Fruit fly (Drosophila melanogaster): Measurements from ENCODE around the gene CG33647.

Gene CG33647

dm6 chr3L:19236060-19236459 lies at the start of gene CG33647:
Gene CG33647 (plus strand): TSS chr3L:19236360.
- TF ChIP-seq Myc (optimal IDR thresholded peaks at IDR 0.05) (no peak), h (optimal IDR thresholded peaks at IDR 0.05) (no peak), Sin3A (optimal IDR thresholded peaks at IDR 0.05) (no peak), insv (optimal IDR thresholded peaks at IDR 0.05) (no peak), ttk (optimal IDR thresholded peaks at IDR 0.05) (no peak), psq (optimal IDR thresholded peaks at IDR 0.05) (no peak)

dm6 chr3L:19187478-19187877 lies 48.7 kb upstream of the CG33647 start:
- no peak for TF ChIP-seq Myc (optimal IDR thresholded peaks at IDR 0.05)
- TF ChIP-seq insv (optimal IDR thresholded peaks at IDR 0.05): no peak
- no peak for TF ChIP-seq Sin3A (optimal IDR thresholded peaks at IDR 0.05)
- TF ChIP-seq psq (optimal IDR thresholded peaks at IDR 0.05): no peak
- TF ChIP-seq ttk (optimal IDR thresholded peaks at IDR 0.05): no peak

dm6 chr3L:19188369-19189121 lies 47.6 kb upstream of the CG33647 start:
- no peak for TF ChIP-seq insv (optimal IDR thresholded peaks at IDR 0.05)
- no peak for TF ChIP-seq Myc (optimal IDR thresholded peaks at IDR 0.05)
- TF ChIP-seq Sin3A (optimal IDR thresholded peaks at IDR 0.05): no peak
- no peak for TF ChIP-seq ttk (optimal IDR thresholded peaks at IDR 0.05)
- no peak for TF ChIP-seq h (optimal IDR thresholded peaks at IDR 0.05)
- no peak for TF ChIP-seq psq (optimal IDR thresholded peaks at IDR 0.05)

- TF ChIP-seq psq (optimal IDR thresholded peaks at IDR 0.05) (no peak), h (optimal IDR thresholded peaks at IDR 0.05) (no peak), insv (optimal IDR thresholded peaks at IDR 0.05) (no peak), Myc (optimal IDR thresholded peaks at IDR 0.05) (no peak), Sin3A (optimal IDR thresholded peaks at IDR 0.05) (no peak), ttk (optimal IDR thresholded peaks at IDR 0.05) (no peak)
Observed at dm6 chr3L:19190198-19190597, 46.0 kb upstream of the CG33647 start.

- TF ChIP-seq Sin3A (optimal IDR thresholded peaks at IDR 0.05) (no peak), ttk (optimal IDR thresholded peaks at IDR 0.05) (no peak), insv (optimal IDR thresholded peaks at IDR 0.05) (no peak), psq (optimal IDR thresholded peaks at IDR 0.05) (no peak), Myc (optimal IDR thresholded peaks at IDR 0.05) (no peak), h (optimal IDR thresholded peaks at IDR 0.05) (no peak)
Observed at dm6 chr3L:19190791-19191190, 45.4 kb upstream of the CG33647 start.

dm6 chr3L:19191874-19192631 lies 44.1 kb upstream of the CG33647 start:
- no peak for TF ChIP-seq Myc (optimal IDR thresholded peaks at IDR 0.05)
- no peak for TF ChIP-seq h (optimal IDR thresholded peaks at IDR 0.05)
- TF ChIP-seq psq (optimal IDR thresholded peaks at IDR 0.05): no peak
- no peak for TF ChIP-seq insv (optimal IDR thresholded peaks at IDR 0.05)
- TF ChIP-seq ttk (optimal IDR thresholded peaks at IDR 0.05): no peak

- TF ChIP-seq h (optimal IDR thresholded peaks at IDR 0.05) (no peak), Sin3A (optimal IDR thresholded peaks at IDR 0.05) (no peak), Myc (optimal IDR thresholded peaks at IDR 0.05) (no peak), insv (optimal IDR thresholded peaks at IDR 0.05) (no peak)
Observed at dm6 chr3L:19193154-19193553, 43.0 kb upstream of the CG33647 start.

dm6 chr3L:19194066-19194683 lies 42.0 kb upstream of the CG33647 start:
- TF ChIP-seq insv (optimal IDR thresholded peaks at IDR 0.05) (no peak), h (optimal IDR thresholded peaks at IDR 0.05) (no peak), ttk (optimal IDR thresholded peaks at IDR 0.05) (no peak), Sin3A (optimal IDR thresholded peaks at IDR 0.05) (no peak), psq (optimal IDR thresholded peaks at IDR 0.05) (no peak), Myc (optimal IDR thresholded peaks at IDR 0.05) (no peak)

- no peak for TF ChIP-seq insv (optimal IDR thresholded peaks at IDR 0.05)
- no peak for TF ChIP-seq ttk (optimal IDR thresholded peaks at IDR 0.05)
- TF ChIP-seq h (optimal IDR thresholded peaks at IDR 0.05): no peak
- no peak for TF ChIP-seq psq (optimal IDR thresholded peaks at IDR 0.05)
- no peak for TF ChIP-seq Sin3A (optimal IDR thresholded peaks at IDR 0.05)
- TF ChIP-seq Myc (optimal IDR thresholded peaks at IDR 0.05): no peak
Observed at dm6 chr3L:19196112-19196511, 40.0 kb upstream of the CG33647 start.

dm6 chr3L:19196654-19197053 lies 39.5 kb upstream of the CG33647 start:
- TF ChIP-seq h (optimal IDR thresholded peaks at IDR 0.05) (no peak), Myc (optimal IDR thresholded peaks at IDR 0.05) (no peak), Sin3A (optimal IDR thresholded peaks at IDR 0.05) (no peak)

dm6 chr3L:19197321-19197720 lies 38.8 kb upstream of the CG33647 start:
- TF ChIP-seq ttk (optimal IDR thresholded peaks at IDR 0.05) (no peak), insv (optimal IDR thresholded peaks at IDR 0.05) (no peak), psq (optimal IDR thresholded peaks at IDR 0.05) (no peak), Myc (optimal IDR thresholded peaks at IDR 0.05) (no peak), Sin3A (optimal IDR thresholded peaks at IDR 0.05) (no peak), h (optimal IDR thresholded peaks at IDR 0.05) (no peak)

dm6 chr3L:19198772-19199171 lies 37.4 kb upstream of the CG33647 start:
- TF ChIP-seq Sin3A (optimal IDR thresholded peaks at IDR 0.05) (no peak), ttk (optimal IDR thresholded peaks at IDR 0.05) (no peak), insv (optimal IDR thresholded peaks at IDR 0.05) (no peak), h (optimal IDR thresholded peaks at IDR 0.05) (no peak), Myc (optimal IDR thresholded peaks at IDR 0.05) (no peak), psq (optimal IDR thresholded peaks at IDR 0.05) (no peak)

Measured in Kc167 (cell line).